Worm (Caenorhabditis elegans) whole organism, mixed stage, embryonic: ENCODE results near the gene pap-2.

Source experiments
- M03D4.4 ChIP-seq: sonication (generic microtip); optimal IDR thresholded peaks from 2 replicates; lab custom pipeline; 2017; ENCODE audit warnings: mild to moderate bottlenecking, missing genetic modification characterization, missing compliant biosample characterization
- blmp-1 ChIP-seq: fragments of 150-350 bp; optimal IDR thresholded peaks from 2 replicates; lab custom pipeline; 2014; ENCODE audit warnings: missing biosample characterization, missing genetic modification characterization
- elt-1 ChIP-seq: sonication (generic microtip); optimal IDR thresholded peaks from 2 replicates; lab custom pipeline; 2017; ENCODE audit warnings: missing genetic modification characterization, mild to moderate bottlenecking, missing compliant biosample characterization, antibody characterized with exemption, moderate library complexity, borderline replicate concordance; ENCODE audit not compliant: insufficient read depth
- elt-3 ChIP-seq: fragments of 150-350 bp; optimal IDR thresholded peaks from 2 replicates; lab custom pipeline; 2014; ENCODE audit warnings: missing biosample characterization, missing genetic modification characterization
- lin-13 ChIP-seq: fragments of 150-350 bp; optimal IDR thresholded peaks from 2 replicates; lab custom pipeline; 2014; ENCODE audit warnings: missing biosample characterization, missing genetic modification characterization
- nhr-12 ChIP-seq: fragments of 150-350 bp; optimal IDR thresholded peaks from 2 replicates; lab custom pipeline; 2014; ENCODE audit warnings: missing biosample characterization, missing genetic modification characterization
- nhr-237 ChIP-seq: fragments of 150-350 bp; optimal IDR thresholded peaks from 2 replicates; lab custom pipeline; 2014; ENCODE audit warnings: missing biosample characterization, missing genetic modification characterization
- nhr-76 ChIP-seq: sonication (generic microtip); optimal IDR thresholded peaks from 2 replicates; lab custom pipeline; 2017; ENCODE audit warnings: missing biosample characterization, missing genetic modification characterization
- pha-4 ChIP-seq: fragments of 150-350 bp; optimal IDR thresholded peaks from 2 replicates; lab custom pipeline; 2018; ENCODE audit warnings: missing biosample characterization, missing genetic modification reagents, missing genetic modification characterization
- snpc-4 ChIP-seq: fragments of 150-350 bp; optimal IDR thresholded peaks from 2 replicates; lab custom pipeline; 2014; ENCODE audit warnings: missing biosample characterization, missing genetic modification characterization
- sptf-1 ChIP-seq: sonication (generic microtip); optimal IDR thresholded peaks from 2 replicates; lab custom pipeline; 2017; ENCODE audit warnings: mild to moderate bottlenecking, missing genetic modification characterization, moderate library complexity, missing compliant biosample characterization
- unc-62 ChIP-seq: fragments of 150-350 bp; optimal IDR thresholded peaks from 2 replicates; lab custom pipeline; 2014; ENCODE audit warnings: missing biosample characterization, missing genetic modification reagents, missing genetic modification characterization

DNA sequence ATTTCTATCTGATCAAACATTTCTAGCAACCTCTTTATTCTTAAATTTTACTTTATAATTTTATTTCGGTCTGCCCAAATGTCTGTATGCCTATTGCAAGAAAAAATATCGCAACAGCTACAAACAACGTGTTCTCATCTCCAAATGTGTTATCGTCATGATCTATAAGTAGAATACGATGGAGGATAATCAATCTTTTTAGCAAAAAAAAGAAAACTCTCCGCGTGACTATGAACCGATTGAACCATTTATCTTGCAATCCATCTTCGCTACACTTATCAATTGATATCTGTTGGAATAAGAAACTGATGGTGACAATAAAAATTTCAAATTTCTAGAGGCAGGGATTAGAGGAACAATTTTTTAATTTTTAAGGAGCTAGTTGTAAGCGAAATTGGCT is 3.2 kb downstream of the pap-2 start:
- TF ChIP-seq unc-62 (GFP tag; lab: Kevin White, UChicago): no peak
- no peak for TF ChIP-seq nhr-12 (tag; lab: Kevin White, UChicago)
- TF ChIP-seq nhr-76: no peak
- TF ChIP-seq M03D4.4 (tag; lab: Kevin White, UChicago): no peak
- TF ChIP-seq sptf-1 (tag; lab: Kevin White, UChicago): no peak
- no peak for TF ChIP-seq blmp-1 (tag; lab: Kevin White, UChicago)
- no peak for TF ChIP-seq lin-13 (tag; lab: Kevin White, UChicago)
- no peak for TF ChIP-seq pha-4 (tag; lab: Kevin White, UChicago)
- no peak for TF ChIP-seq elt-3 (tag; lab: Kevin White, UChicago)
- peak; percentile 37 for TF ChIP-seq elt-1 (tag; lab: Kevin White, UChicago)
- no peak for TF ChIP-seq nhr-237
- no peak for TF ChIP-seq snpc-4
